Worm (Caenorhabditis elegans) whole organism, early embryonic: ENCODE results near the gene fbxc-51.
"Not testable (repeated sequence)": the region's sequence is repeated elsewhere in the genome, so short reads cannot be mapped to it uniquely, and the experiment has no call there.

Source experiments
- B0310.2 ChIP-seq: sonication (generic microtip); optimal IDR thresholded peaks from 2 replicates; lab custom pipeline; 2016; ENCODE audit warnings: mild to moderate bottlenecking, missing genetic modification characterization, missing compliant biosample characterization
- F13C5.2 ChIP-seq: sonication (generic microtip); optimal IDR thresholded peaks from 2 replicates; lab custom pipeline; 2017; ENCODE audit warnings: mild to moderate bottlenecking, missing genetic modification characterization, inconsistent platforms, missing compliant biosample characterization
- aly-1 ChIP-seq: sonication (generic microtip); optimal IDR thresholded peaks from 2 replicates; lab custom pipeline; 2016; ENCODE audit warnings: missing genetic modification characterization, missing compliant biosample characterization
- ama-1 ChIP-seq: fragments of 150-350 bp; optimal IDR thresholded peaks from 2 replicates; lab custom pipeline; 2014
- ceh-13 ChIP-seq: fragments of 200-800 bp; sonication (Bioruptor generic); optimal IDR thresholded peaks from 2 replicates; lab custom pipeline; 2018; ENCODE audit warnings: mild to moderate bottlenecking, missing genetic modification characterization, missing compliant biosample characterization
- ceh-36 ChIP-seq: sonication (generic microtip); optimal IDR thresholded peaks from 2 replicates; lab custom pipeline; 2016; ENCODE audit warnings: missing genetic modification characterization, inconsistent platforms, missing compliant biosample characterization
- ets-7 ChIP-seq: sonication (generic microtip); optimal IDR thresholded peaks from 2 replicates; lab custom pipeline; 2016; ENCODE audit warnings: missing genotype, missing genetic modification characterization, missing compliant biosample characterization
- flt-1 ChIP-seq: fragments of 200-800 bp; sonication (Bioruptor generic); IDR thresholded peaks from 2 replicates; pipeline ENCODE4 v1.3.6; 2022; ENCODE audit warnings: missing genetic modification characterization, missing compliant biosample characterization
- hmbx-1 ChIP-seq: sonication (generic microtip); optimal IDR thresholded peaks from 2 replicates; lab custom pipeline; 2016; ENCODE audit warnings: mild to moderate bottlenecking, missing genetic modification characterization, missing compliant biosample characterization
- hmg-4 ChIP-seq: fragments of 200-800 bp; sonication (Bioruptor generic); optimal IDR thresholded peaks from 2 replicates; lab custom pipeline; 2018; ENCODE audit warnings: mild to moderate bottlenecking, missing genetic modification characterization, missing compliant biosample characterization
- hnd-1 ChIP-seq: sonication (generic microtip); optimal IDR thresholded peaks from 2 replicates; lab custom pipeline; 2016; ENCODE audit warnings: missing genetic modification characterization, missing compliant biosample characterization
- pes-1 ChIP-seq: fragments of 200-800 bp; sonication (Bioruptor generic); IDR thresholded peaks from 2 replicates; pipeline ENCODE4 v1.3.6; 2022; ENCODE audit warnings: missing genetic modification reagents, missing genetic modification characterization, missing compliant biosample characterization
- scrt-1 ChIP-seq: fragments of 200-800 bp; sonication (Bioruptor generic); IDR thresholded peaks from 2 replicates; pipeline ENCODE4 v1.3.6; 2022; ENCODE audit warnings: missing genetic modification characterization, missing compliant biosample characterization
- sea-1 ChIP-seq: fragments of 200-800 bp; sonication (Bioruptor generic); conservative IDR thresholded peaks from 2 replicates; pipeline ENCODE4 v1.3.6; 2022; ENCODE audit warnings: missing genetic modification characterization, missing compliant biosample characterization
- tbx-11 ChIP-seq: fragments of 200-800 bp; sonication (Bioruptor generic); IDR thresholded peaks from 2 replicates; pipeline ENCODE4 v1.3.6; 2022; ENCODE audit warnings: missing genetic modification characterization, missing compliant biosample characterization
- tbx-37 ChIP-seq: fragments of 200-800 bp; sonication (Bioruptor generic); conservative IDR thresholded peaks from 2 replicates; pipeline ENCODE4 v1.3.6; 2022; ENCODE audit warnings: missing genetic modification reagents, missing genetic modification characterization, missing compliant biosample characterization
- tra-4 ChIP-seq: sonication (generic microtip); optimal IDR thresholded peaks from 2 replicates; lab custom pipeline; 2017; ENCODE audit warnings: missing genetic modification characterization, missing compliant biosample characterization

The fbxc-51 gene

DNA sequence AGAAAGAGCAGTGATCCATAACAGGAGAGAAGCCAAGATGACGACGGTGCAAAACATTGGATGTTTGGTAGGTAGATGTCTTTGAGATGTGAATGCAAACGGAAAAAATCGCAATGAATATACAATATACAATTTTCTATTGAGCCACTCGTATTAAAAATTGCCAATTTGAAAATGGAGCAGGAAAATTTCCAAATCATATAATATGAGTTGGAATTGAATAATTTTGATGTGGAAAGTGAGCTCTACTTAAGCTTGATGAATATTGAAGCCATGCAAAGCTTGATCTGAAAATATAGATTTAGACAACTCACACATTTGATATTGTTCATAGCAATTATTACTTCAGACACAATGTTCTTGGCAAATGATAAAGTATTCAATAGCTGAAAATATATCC, 30.2 kb upstream of the fbxc-51 start, which contains the start of gene F28A10.8:
F28A10.8 (minus strand) TSS at position 101 of the 400 bp plus-strand sequence.
- TF ChIP-seq flt-1 (GFP tag; lab: Robert Waterston, UW) = no peak
- TF ChIP-seq ceh-13 (GFP tag; lab: Kevin White, UChicago) = no peak
- TF ChIP-seq ama-1 = no peak
- no peak for TF ChIP-seq hmg-4 (GFP tag; lab: Kevin White, UChicago)
- no peak for TF ChIP-seq aly-1 (tag; lab: Kevin White, UChicago)

DNA sequence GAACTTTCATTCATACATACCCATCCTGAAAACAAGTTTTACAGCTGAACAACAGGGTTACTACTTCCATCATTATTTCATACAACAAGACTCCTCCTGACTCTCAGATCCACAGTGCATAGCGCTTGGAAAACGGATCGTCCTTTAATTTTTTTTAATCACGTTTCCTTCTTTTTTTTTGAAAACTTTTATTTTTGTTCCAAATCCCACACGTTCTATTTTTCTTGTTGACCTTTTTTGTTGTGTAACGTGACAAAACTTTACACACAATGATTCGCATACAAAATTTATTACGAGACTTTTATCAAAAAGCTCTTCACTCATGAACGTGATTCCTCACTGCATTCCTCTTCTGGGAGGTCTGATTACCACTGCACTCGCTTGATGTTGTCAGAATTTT, 28.5 kb upstream of the fbxc-51 start, which contains the start of gene clc-33:
clc-33 (plus strand) TSS at position 301 of the 400 bp plus-strand sequence.
- TF ChIP-seq aly-1 (tag; lab: Kevin White, UChicago) (no peak), B0310.2 (tag; lab: Kevin White, UChicago) (no peak), F13C5.2 (tag; lab: Kevin White, UChicago) (no peak), hmg-4 (GFP tag; lab: Kevin White, UChicago) (no peak), ets-7 (tag; lab: Kevin White, UChicago) (no peak), scrt-1 (no peak), tra-4 (tag; lab: Kevin White, UChicago) (no peak)

DNA sequence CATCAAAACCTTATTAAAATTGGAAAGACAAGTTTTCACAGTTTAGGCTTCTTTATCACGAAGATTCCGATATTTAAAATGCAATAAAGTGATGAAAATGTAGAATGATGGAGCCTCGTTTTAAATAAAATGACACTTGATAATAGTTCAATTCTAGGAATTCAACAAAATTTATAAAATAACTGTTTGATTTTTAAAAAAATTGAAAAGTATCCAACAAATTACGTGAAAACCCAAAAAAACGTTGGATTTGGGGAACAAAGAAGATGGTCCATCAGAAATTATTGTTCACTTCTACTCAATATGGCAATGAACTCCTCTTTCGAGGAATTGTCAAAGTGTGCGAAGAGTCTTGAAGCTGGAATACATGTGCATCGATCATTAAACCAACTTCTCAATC, 24.6 kb upstream of the fbxc-51 start, which contains the start of gene F28A10.4:
F28A10.4 (plus strand) TSS at position 301 of the 400 bp plus-strand sequence.
- TF ChIP-seq ceh-13 (GFP tag; lab: Kevin White, UChicago) (no peak), ets-7 (tag; lab: Kevin White, UChicago) (no peak), flt-1 (GFP tag; lab: Robert Waterston, UW) (no peak), ama-1 (no peak), hmbx-1 (tag; lab: Kevin White, UChicago) (no peak), hmg-4 (GFP tag; lab: Kevin White, UChicago) (no peak), aly-1 (tag; lab: Kevin White, UChicago) (no peak), B0310.2 (tag; lab: Kevin White, UChicago) (no peak), ceh-36 (tag; lab: Kevin White, UChicago) (no peak), tra-4 (tag; lab: Kevin White, UChicago) (no peak), hnd-1 (no peak), scrt-1 (no peak), tbx-11 (GFP tag; lab: Robert Waterston, UW) (no peak), sea-1 (GFP tag; lab: Robert Waterston, UW) (no peak), F13C5.2 (tag; lab: Kevin White, UChicago) (no peak), pes-1 (no peak)

DNA sequence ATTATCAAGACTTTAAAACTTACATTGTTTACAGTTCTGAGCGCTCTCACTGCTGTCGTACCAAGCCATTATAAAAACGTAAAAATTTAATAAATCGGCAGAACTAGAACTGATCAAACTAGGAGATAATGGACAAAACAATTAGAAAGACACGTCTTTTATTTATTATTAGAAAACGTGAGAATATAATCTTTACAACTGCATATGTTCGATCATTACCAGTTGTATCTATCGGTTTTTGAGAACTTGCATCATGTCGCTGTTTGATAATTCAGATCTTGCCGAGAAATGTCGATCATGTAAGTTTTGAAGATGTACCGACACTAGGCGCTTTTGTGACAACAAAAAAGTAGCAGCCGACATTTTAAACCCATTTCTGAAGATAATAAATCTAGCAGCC, 23.0 kb upstream of the fbxc-51 start, which contains the start of gene F28A10.7:
F28A10.7 (minus strand) TSS at position 101 of the 400 bp plus-strand sequence.
- no peak for TF ChIP-seq flt-1 (GFP tag; lab: Robert Waterston, UW)
- TF ChIP-seq sea-1 (GFP tag; lab: Robert Waterston, UW) = no peak
- TF ChIP-seq F13C5.2 (tag; lab: Kevin White, UChicago) = no peak
- TF ChIP-seq pes-1 = no peak
- TF ChIP-seq ets-7 (tag; lab: Kevin White, UChicago) = no peak
- TF ChIP-seq aly-1 (tag; lab: Kevin White, UChicago) = no peak
- no peak for TF ChIP-seq ama-1

DNA sequence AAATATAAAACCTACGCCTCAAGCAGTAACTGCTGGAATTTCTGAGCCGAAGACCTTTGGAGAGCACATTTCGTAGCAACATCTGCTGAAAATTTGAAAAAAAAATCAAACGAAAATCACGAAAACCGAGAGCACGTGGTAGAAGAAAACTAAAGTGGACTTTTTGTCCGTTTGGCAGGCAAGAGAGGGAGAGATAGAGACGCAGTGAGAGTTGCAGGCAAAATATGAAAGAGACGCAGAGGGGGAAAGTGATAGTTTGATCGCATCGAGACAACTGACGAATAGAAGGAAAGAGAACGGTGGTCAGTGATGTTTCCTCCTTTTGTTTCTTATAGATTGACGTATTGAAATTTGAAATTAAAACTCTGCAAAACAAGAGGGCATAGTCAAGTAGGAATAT, 20.1 kb upstream of the fbxc-51 start, which contains the start of the genes acdh-9 and F28A10.13:
acdh-9 (minus strand) TSS at position 85 of the 400 bp plus-strand sequence.
F28A10.13 (plus strand) TSS at position 294 of the 400 bp plus-strand sequence.
- TF ChIP-seq hmg-4 (GFP tag; lab: Kevin White, UChicago) (no peak), ama-1 (no peak), pes-1 (no peak), flt-1 (GFP tag; lab: Robert Waterston, UW) (no peak), tbx-11 (GFP tag; lab: Robert Waterston, UW) (no peak), B0310.2 (tag; lab: Kevin White, UChicago) (no peak), sea-1 (GFP tag; lab: Robert Waterston, UW) (no peak), scrt-1 (no peak), ceh-13 (GFP tag; lab: Kevin White, UChicago) (no peak), aly-1 (tag; lab: Kevin White, UChicago) (no peak), tbx-37 (GFP tag; lab: Robert Waterston, UW) (no peak), hmbx-1 (tag; lab: Kevin White, UChicago) (no peak)

DNA sequence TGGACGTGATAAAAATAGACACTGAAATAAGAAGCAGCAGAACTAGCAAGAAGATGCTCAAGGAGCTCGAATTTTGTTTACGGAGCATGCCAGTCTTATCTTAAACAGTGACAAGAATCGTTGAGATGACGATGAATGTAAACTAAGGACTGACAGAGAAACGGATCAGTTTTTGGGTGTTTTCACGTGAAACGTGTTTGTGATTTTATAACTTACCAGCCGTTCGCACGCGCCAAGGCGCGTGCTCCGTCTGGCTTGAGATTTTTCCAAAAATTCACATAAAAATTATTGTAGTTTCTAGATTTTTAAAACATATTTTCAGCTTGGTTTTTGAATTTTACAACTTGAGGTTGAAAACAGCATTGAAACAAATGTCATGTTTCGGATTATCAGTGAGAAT, 18.0 kb upstream of the fbxc-51 start, which contains the start of gene F28A10.5:
F28A10.5 (minus strand) TSS at position 101 of the 400 bp plus-strand sequence.
- TF ChIP-seq scrt-1; F13C5.2 (tag; lab: Kevin White, UChicago); tbx-37 (GFP tag; lab: Robert Waterston, UW): not testable (repeated sequence)

DNA sequence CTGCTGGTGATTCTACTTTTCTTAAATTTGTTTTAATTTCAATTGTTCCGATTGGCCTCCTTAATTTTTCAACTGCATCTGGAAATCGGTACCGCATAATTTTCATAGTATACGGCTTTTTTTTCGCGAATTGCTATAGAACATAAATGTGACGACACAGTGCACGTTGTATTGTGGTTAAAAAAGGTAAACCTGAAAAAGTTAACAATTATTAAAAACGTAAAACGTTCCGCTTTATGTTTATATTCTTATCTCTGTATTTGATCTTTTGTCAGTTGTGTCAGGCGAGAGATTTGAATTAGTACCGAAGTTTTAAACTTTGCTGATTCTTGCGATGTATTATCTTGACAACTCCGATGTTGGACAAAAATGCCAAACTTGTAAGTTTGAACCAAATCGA, 7.0 kb upstream of the fbxc-51 start, which contains the start of gene Y46B2A.4:
Y46B2A.4 (plus strand) TSS at position 301 of the 400 bp plus-strand sequence.
- no peak for TF ChIP-seq scrt-1
- TF ChIP-seq ceh-36 (tag; lab: Kevin White, UChicago) = no peak
- TF ChIP-seq sea-1 (GFP tag; lab: Robert Waterston, UW) = no peak
- TF ChIP-seq pes-1 = no peak
- no peak for TF ChIP-seq B0310.2 (tag; lab: Kevin White, UChicago)
- TF ChIP-seq aly-1 (tag; lab: Kevin White, UChicago) = no peak
- TF ChIP-seq hmg-4 (GFP tag; lab: Kevin White, UChicago) = no peak
- TF ChIP-seq ceh-13 (GFP tag; lab: Kevin White, UChicago) = no peak
- TF ChIP-seq ets-7 (tag; lab: Kevin White, UChicago) = no peak
- TF ChIP-seq tbx-11 (GFP tag; lab: Robert Waterston, UW) = no peak
- no peak for TF ChIP-seq hmbx-1 (tag; lab: Kevin White, UChicago)
- no peak for TF ChIP-seq tra-4 (tag; lab: Kevin White, UChicago)
- TF ChIP-seq flt-1 (GFP tag; lab: Robert Waterston, UW) = no peak
- TF ChIP-seq tbx-37 (GFP tag; lab: Robert Waterston, UW) = no peak
- TF ChIP-seq F13C5.2 (tag; lab: Kevin White, UChicago) = no peak
- no peak for TF ChIP-seq hnd-1
- TF ChIP-seq ama-1 = no peak
